Worm (Caenorhabditis elegans) whole organism, L2 larva: ENCODE measurements around the gene srz-12.

Source experiments
- aly-2 ChIP-seq: fragments of 150-350 bp; optimal IDR thresholded peaks from 2 replicates; lab custom pipeline; 2014; ENCODE audit warnings: missing biosample characterization, missing genetic modification characterization
- blmp-1 ChIP-seq: sonication (generic microtip); optimal IDR thresholded peaks from 2 replicates; lab custom pipeline; 2017; ENCODE audit warnings: missing genetic modification characterization, mild to moderate bottlenecking, missing compliant biosample characterization, antibody characterized with exemption, moderate library complexity; ENCODE audit not compliant: insufficient read depth
- skn-1 ChIP-seq: sonication (generic microtip); optimal IDR thresholded peaks from 2 replicates; lab custom pipeline; 2017; ENCODE audit warnings: missing biosample characterization, missing genetic modification characterization
- sma-9 ChIP-seq, 2 experiments: fragments of 150-350 bp in 1 of 2; sonication (generic microtip) in 1 of 2; optimal IDR thresholded peaks; 2 replicates each; lab custom pipeline; 2014 to 2016; ENCODE audit warnings: missing genetic modification characterization in 2 of 2, mild to moderate bottlenecking in 1 of 2, missing biosample characterization in 1 of 2, missing compliant biosample characterization in 1 of 2, missing genetic modification reagents in 1 of 2, moderate library complexity in 1 of 2
- unc-62 ChIP-seq: fragments of 150-350 bp; optimal IDR thresholded peaks from 2 replicates; lab custom pipeline; 2014; ENCODE audit warnings: missing biosample characterization, missing genetic modification reagents, missing genetic modification characterization
- zag-1 ChIP-seq: fragments of 150-350 bp; optimal IDR thresholded peaks from 2 replicates; lab custom pipeline; 2014; ENCODE audit warnings: missing biosample characterization, missing genetic modification characterization

DNA sequence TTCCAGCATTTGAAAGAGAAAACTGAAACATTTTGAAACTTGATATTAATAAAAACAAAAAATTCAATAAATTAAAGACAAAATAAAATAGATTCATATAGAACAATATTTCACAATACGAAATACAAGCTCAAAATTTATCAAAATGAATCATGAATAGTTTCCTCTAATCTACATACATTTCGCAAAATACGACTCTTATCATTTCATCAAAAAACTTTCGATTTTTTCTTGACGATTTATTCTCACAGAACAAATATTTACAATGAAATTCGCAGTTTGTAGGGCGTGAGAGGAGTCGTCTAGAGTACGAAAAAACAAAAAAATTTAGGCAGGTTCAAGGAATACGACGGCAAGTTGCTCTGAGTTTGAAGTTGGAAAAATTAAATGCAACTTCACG, 27.6 kb upstream of the srz-12 start:
- TF ChIP-seq aly-2, result no peak
- TF ChIP-seq blmp-1 (tag; lab: Kevin White, UChicago), result no peak
- no peak for TF ChIP-seq sma-9 (GFP tag; optimal IDR thresholded peaks at IDR 0.05; lab: Kevin White, UChicago)
- TF ChIP-seq sma-9 (tag; optimal IDR thresholded peaks at IDR 0.05; lab: Kevin White, UChicago), result no peak
- TF ChIP-seq skn-1 (tag; lab: Kevin White, UChicago), result no peak
- no peak for TF ChIP-seq unc-62
- TF ChIP-seq zag-1, result no peak
